Fruit fly (Drosophila melanogaster) whole organism, pupa: ENCODE data around the gene Atg4a.

ENCODE experiments used
- CG12605 ChIP-seq: fragments of 200-800 bp; sonication (Bioruptor generic); IDR thresholded peaks from 2 replicates; pipeline ENCODE4 v1.3.6; 2022; ENCODE audit warnings: missing biosample characterization, missing genetic modification characterization
- CG15710 ChIP-seq: fragments of 200-800 bp; sonication (Bioruptor generic); optimal IDR thresholded peaks from 2 replicates; lab custom pipeline; 2018; ENCODE audit warnings: missing biosample characterization, mild to moderate bottlenecking, missing genetic modification characterization, moderate library complexity
- CG17806 ChIP-seq: fragments of 200-800 bp; sonication (Bioruptor generic); optimal IDR thresholded peaks from 2 replicates; lab custom pipeline; 2018; ENCODE audit warnings: missing biosample characterization, mild to moderate bottlenecking, missing genetic modification characterization, moderate library complexity
- CG32121 ChIP-seq: fragments of 200-800 bp; sonication (Bioruptor generic); IDR thresholded peaks from 2 replicates; pipeline ENCODE4 v1.3.6; 2022; ENCODE audit warnings: missing biosample characterization, missing genetic modification characterization
- CG4496 ChIP-seq: fragments of 200-800 bp; sonication (Bioruptor generic); IDR thresholded peaks from 3 replicates; pipeline ENCODE4 v1.3.6; 2022; ENCODE audit warnings: missing biosample characterization, missing genetic modification characterization
- CG8301 ChIP-seq: fragments of 200-800 bp; sonication (Bioruptor generic); optimal IDR thresholded peaks from 2 replicates; lab custom pipeline; 2018; ENCODE audit warnings: missing biosample characterization, mild to moderate bottlenecking, missing genetic modification characterization
- EcR ChIP-seq: fragments of 200-800 bp; sonication (Bioruptor generic); optimal IDR thresholded peaks from 3 replicates; lab custom pipeline; 2019; ENCODE audit warnings: missing biosample characterization, missing genetic modification characterization, mild to moderate bottlenecking, moderate library complexity, missing genetic modification reagents
- Pif1A ChIP-seq: fragments of 200-800 bp; sonication (Bioruptor generic); optimal IDR thresholded peaks from 3 replicates; lab custom pipeline; 2016; ENCODE audit warnings: missing biosample characterization, missing genetic modification characterization
- Snoo ChIP-seq: fragments of 200-800 bp; sonication (Bioruptor generic); optimal IDR thresholded peaks from 3 replicates; lab custom pipeline; 2017; ENCODE audit warnings: missing biosample characterization, mild to moderate bottlenecking, missing genetic modification characterization, inconsistent platforms
- gl ChIP-seq: fragments of 200-800 bp; sonication (Bioruptor generic); optimal IDR thresholded peaks from 2 replicates; lab custom pipeline; 2018; ENCODE audit warnings: missing biosample characterization, mild to moderate bottlenecking, missing genetic modification characterization
- rn ChIP-seq: fragments of 200-800 bp; sonication (Bioruptor generic); IDR thresholded peaks from 2 replicates; pipeline ENCODE4 v1.3.6; 2022; ENCODE audit warnings: missing biosample characterization, missing genetic modification characterization

DNA sequence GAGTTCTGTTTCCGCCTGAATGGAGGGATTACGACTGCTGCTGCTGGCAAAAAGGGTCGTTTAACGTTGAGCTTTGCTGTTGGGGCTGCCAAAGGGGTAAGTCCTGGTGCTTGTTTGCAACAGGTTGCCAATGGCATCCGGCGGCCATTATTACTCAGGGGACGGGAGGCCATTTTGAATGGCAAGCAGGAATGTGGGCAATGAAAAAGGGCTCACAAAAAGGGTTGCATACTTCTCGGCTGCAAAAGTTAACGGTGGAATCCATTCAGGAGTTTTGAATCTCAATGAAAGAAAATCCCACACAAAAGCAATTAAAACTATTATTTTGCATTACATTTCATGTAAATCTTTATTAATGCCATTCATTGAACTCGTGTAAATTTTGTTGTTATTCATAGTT lies 31.4 kb upstream of the Atg4a start:
- TF ChIP-seq CG8301 (tag; lab: Kevin White, UChicago) (no peak), CG17806 (tag; lab: Kevin White, UChicago) (no peak), Pif1A (GFP tag; lab: Kevin White, UChicago) (no peak), EcR (GFP tag; lab: Kevin White, UChicago) (no peak), gl (tag; lab: Kevin White, UChicago) (no peak), CG15710 (tag; lab: Kevin White, UChicago) (no peak), CG12605 (GFP tag; lab: Robert Waterston, UW) (no peak), CG4496 (peak; percentile 73), rn (GFP tag; lab: Robert Waterston, UW) (no peak), CG32121 (GFP tag; lab: Robert Waterston, UW) (no peak), Snoo (tag; lab: Kevin White, UChicago) (peak; percentile 10)
